Worm (Caenorhabditis elegans) whole organism, L4 larva: Measurements from ENCODE around the gene cdc-73.

Source experiments
- T20F7.1 ChIP-seq: fragments of 200-800 bp; sonication (Bioruptor generic); optimal IDR thresholded peaks from 2 replicates; lab custom pipeline; 2018; ENCODE audit warnings: mild to moderate bottlenecking, missing genetic modification characterization, missing compliant biosample characterization
- aha-1 ChIP-seq: fragments of 150-350 bp; peaks from one replicate; lab custom pipeline; 2014; ENCODE audit warnings: missing biosample characterization, missing genetic modification characterization
- ceh-32 ChIP-seq: sonication (generic microtip); optimal IDR thresholded peaks from 2 replicates; lab custom pipeline; 2016; ENCODE audit warnings: mild to moderate bottlenecking, missing genetic modification characterization, missing compliant biosample characterization; ENCODE audit not compliant: poor library complexity
- ctbp-1 ChIP-seq: fragments of 200-800 bp; sonication (Bioruptor generic); IDR thresholded peaks from 2 replicates; pipeline ENCODE4 v1.3.6; 2022; ENCODE audit warnings: missing genetic modification reagents, missing genetic modification characterization, missing compliant biosample characterization
- daf-16 ChIP-seq, 3 experiments: sonication (generic microtip); optimal IDR thresholded peaks; 2 replicates each; lab custom pipeline; 2016 to 2017; ENCODE audit warnings: missing genetic modification characterization in 3 of 3, missing genetic modification reagents in 3 of 3, mild to moderate bottlenecking in 2 of 3, missing compliant biosample characterization in 2 of 3, missing biosample characterization in 1 of 3, moderate library complexity in 1 of 3
- daf-8 ChIP-seq: fragments of 200-800 bp; sonication (Bioruptor generic); IDR thresholded peaks from 2 replicates; pipeline ENCODE4 v1.3.6; 2022; ENCODE audit warnings: missing genetic modification characterization, missing compliant biosample characterization
- dpl-1 ChIP-seq: fragments of 150-350 bp; optimal IDR thresholded peaks from 2 replicates; lab custom pipeline; 2014; ENCODE audit warnings: missing biosample characterization, missing genetic modification reagents, missing genetic modification characterization
- egl-27 ChIP-seq: sonication (generic microtip); optimal IDR thresholded peaks from 3 replicates; lab custom pipeline; 2017; ENCODE audit warnings: missing biosample characterization, missing genetic modification reagents, missing genetic modification characterization
- egl-43 ChIP-seq: fragments of 200-800 bp; sonication (Bioruptor generic); IDR thresholded peaks from 2 replicates; pipeline ENCODE4 v1.3.6; 2022; ENCODE audit warnings: missing genetic modification reagents, missing genetic modification characterization, missing compliant biosample characterization
- fkh-10 ChIP-seq: fragments of 150-350 bp; optimal IDR thresholded peaks from 2 replicates; lab custom pipeline; 2014; ENCODE audit warnings: missing biosample characterization, missing genetic modification reagents, missing genetic modification characterization
- hif-1 ChIP-seq, 2 experiments: sonication (generic microtip); optimal IDR thresholded peaks; 2 replicates each; lab custom pipeline; 2016 to 2017; ENCODE audit warnings: missing compliant biosample characterization in 2 of 2, missing genetic modification characterization in 2 of 2, missing genetic modification reagents in 2 of 2, missing genotype in 2 of 2, mild to moderate bottlenecking in 1 of 2
- hlh-30 ChIP-seq: sonication (generic microtip); optimal IDR thresholded peaks from 2 replicates; lab custom pipeline; 2017; ENCODE audit warnings: antibody characterized with exemption, mild to moderate bottlenecking, missing genetic modification characterization, missing compliant biosample characterization; ENCODE audit not compliant: insufficient read depth
- lim-7 ChIP-seq: fragments of 200-800 bp; sonication (Bioruptor generic); IDR thresholded peaks from 2 replicates; pipeline ENCODE4 v1.3.6; 2022; ENCODE audit warnings: missing genetic modification characterization, missing compliant biosample characterization
- lir-3 ChIP-seq: sonication (generic microtip); optimal IDR thresholded peaks from 2 replicates; lab custom pipeline; 2016; ENCODE audit warnings: mild to moderate bottlenecking, missing genetic modification characterization, missing compliant biosample characterization
- lsy-2 ChIP-seq, 2 experiments: fragments of 150-350 bp in 1 of 2; sonication (generic microtip) in 1 of 2; optimal IDR thresholded peaks; 2 replicates each; lab custom pipeline; 2014 to 2017; ENCODE audit warnings: missing biosample characterization in 2 of 2, missing genetic modification characterization in 2 of 2
- mdt-29 ChIP-seq: fragments of 200-800 bp; sonication (Bioruptor generic); IDR thresholded peaks from 2 replicates; pipeline ENCODE4 v1.3.6; 2022; ENCODE audit warnings: missing genetic modification reagents, missing genetic modification characterization, missing compliant biosample characterization
- nhr-10 ChIP-seq: fragments of 150-350 bp; optimal IDR thresholded peaks from 2 replicates; lab custom pipeline; 2014; ENCODE audit warnings: missing biosample characterization, missing genetic modification characterization
- nhr-11 ChIP-seq: fragments of 150-350 bp; optimal IDR thresholded peaks from 2 replicates; lab custom pipeline; 2014; ENCODE audit warnings: missing biosample characterization, missing genetic modification characterization
- nhr-28 ChIP-seq: fragments of 150-350 bp; optimal IDR thresholded peaks from 2 replicates; lab custom pipeline; 2014; ENCODE audit warnings: missing biosample characterization, missing genetic modification characterization
- nhr-41 ChIP-seq: fragments of 200-800 bp; sonication (Bioruptor generic); IDR thresholded peaks from 2 replicates; pipeline ENCODE4 v1.3.6; 2022; ENCODE audit warnings: missing genetic modification reagents, missing genetic modification characterization, missing compliant biosample characterization
- nhr-48 ChIP-seq: sonication (generic microtip); optimal IDR thresholded peaks from 2 replicates; lab custom pipeline; 2016; ENCODE audit warnings: mild to moderate bottlenecking, missing genetic modification characterization, missing compliant biosample characterization
- nhr-76 ChIP-seq: fragments of 150-350 bp; optimal IDR thresholded peaks from 2 replicates; lab custom pipeline; 2014; ENCODE audit warnings: missing biosample characterization, missing genetic modification characterization
- nhr-77 ChIP-seq: fragments of 150-350 bp; optimal IDR thresholded peaks from 2 replicates; lab custom pipeline; 2014; ENCODE audit warnings: missing biosample characterization, missing genetic modification characterization
- pqm-1 ChIP-seq: sonication (generic microtip); optimal IDR thresholded peaks from 2 replicates; lab custom pipeline; 2017; ENCODE audit warnings: missing biosample characterization, missing genetic modification characterization
- set-16 ChIP-seq: fragments of 200-800 bp; sonication (Bioruptor generic); IDR thresholded peaks from 2 replicates; pipeline ENCODE4 v1.3.6; 2022; ENCODE audit warnings: missing genetic modification reagents, missing genetic modification characterization, missing compliant biosample characterization
- skn-1 ChIP-seq: fragments of 150-350 bp; optimal IDR thresholded peaks from 2 replicates; lab custom pipeline; 2014; ENCODE audit warnings: missing biosample characterization, missing genetic modification characterization
- spr-3 ChIP-seq: fragments of 200-800 bp; sonication (Bioruptor generic); optimal IDR thresholded peaks from 2 replicates; lab custom pipeline; 2018; ENCODE audit warnings: mild to moderate bottlenecking, missing genetic modification characterization, missing compliant biosample characterization
- unc-62 ChIP-seq, 3 experiments: fragments of 150-350 bp in 1 of 3; sonication (generic microtip); optimal IDR thresholded peaks in 2 of 3; peaks in 1 of 3; 1 replicate in 1 of 3; 2 replicates in 2 of 3; lab custom pipeline; 2014 to 2017; ENCODE audit warnings: missing biosample characterization in 3 of 3, missing genetic modification characterization in 3 of 3, missing genetic modification reagents in 3 of 3, missing genotype in 1 of 3
- zip-11 ChIP-seq: fragments of 200-800 bp; sonication (Bioruptor generic); IDR thresholded peaks from 2 replicates; pipeline ENCODE4 v1.3.6; 2022; ENCODE audit warnings: missing genetic modification characterization, missing compliant biosample characterization
- zip-2 ChIP-seq: fragments of 150-350 bp; optimal IDR thresholded peaks from 2 replicates; lab custom pipeline; 2014; ENCODE audit warnings: missing biosample characterization, missing genetic modification characterization

cdc-73 gene

DNA sequence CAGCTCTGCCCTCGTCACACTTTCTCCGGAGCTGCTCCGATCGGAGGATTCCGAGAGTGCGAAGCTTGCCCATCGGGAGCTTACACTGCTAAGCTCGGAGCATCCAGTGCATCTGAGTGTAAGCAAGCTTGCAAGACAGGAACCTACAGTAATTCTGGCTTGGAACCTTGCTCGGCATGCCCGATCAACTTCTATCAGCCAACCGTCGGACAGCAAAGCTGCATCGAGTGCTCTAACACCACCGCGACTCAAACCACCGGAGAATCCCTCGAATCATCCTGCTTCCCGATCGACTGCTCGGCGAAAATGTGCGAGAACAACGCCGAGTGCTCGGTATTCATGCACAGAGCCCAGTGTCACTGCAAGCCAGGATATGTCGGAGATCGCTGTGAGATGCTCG is 38.2 kb upstream of the cdc-73 start:
- TF ChIP-seq nhr-48 (tag; lab: Kevin White, UChicago) (no peak), zip-11 (GFP tag; lab: Robert Waterston, UW) (no peak), ctbp-1 (no peak), lir-3 (tag; lab: Kevin White, UChicago) (no peak), daf-8 (no peak), ceh-32 (no peak), set-16 (GFP tag; lab: Robert Waterston, UW) (peak; percentile 65), aha-1 (tag; lab: Kevin White, UChicago) (peak; percentile 48), dpl-1 (GFP tag; lab: Kevin White, UChicago) (no peak), skn-1 (tag; lab: Kevin White, UChicago) (no peak), pqm-1 (tag; lab: Kevin White, UChicago) (no peak), nhr-11 (tag; lab: Kevin White, UChicago) (no peak)

DNA sequence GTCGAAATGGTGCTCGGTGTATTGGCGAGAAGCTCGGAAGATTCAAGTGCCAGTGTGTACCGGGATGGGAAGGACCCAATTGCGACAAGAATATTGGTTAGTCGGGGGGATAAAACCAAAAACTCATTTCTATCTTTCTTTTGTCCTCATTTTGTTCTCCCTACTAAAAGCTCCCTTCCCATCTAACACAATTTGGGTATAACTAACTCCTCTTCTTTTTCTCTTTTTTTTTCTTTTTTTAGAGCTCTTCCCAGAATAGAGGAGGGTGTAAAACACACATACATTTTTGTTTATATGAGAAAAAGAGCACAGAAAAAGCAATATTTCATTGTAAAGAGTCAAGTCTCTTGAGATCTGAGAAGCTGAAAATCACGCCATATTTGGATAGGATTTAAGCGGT is 37.2 kb upstream of the cdc-73 start:
- no peak for TF ChIP-seq ctbp-1
- TF ChIP-seq lim-7 = no peak
- TF ChIP-seq nhr-76 = no peak
- TF ChIP-seq T20F7.1 (GFP tag; lab: Kevin White, UChicago) = no peak
- TF ChIP-seq fkh-10 (GFP tag; lab: Kevin White, UChicago) = peak; percentile 60
- TF ChIP-seq zip-2 (tag; lab: Kevin White, UChicago) = no peak

DNA sequence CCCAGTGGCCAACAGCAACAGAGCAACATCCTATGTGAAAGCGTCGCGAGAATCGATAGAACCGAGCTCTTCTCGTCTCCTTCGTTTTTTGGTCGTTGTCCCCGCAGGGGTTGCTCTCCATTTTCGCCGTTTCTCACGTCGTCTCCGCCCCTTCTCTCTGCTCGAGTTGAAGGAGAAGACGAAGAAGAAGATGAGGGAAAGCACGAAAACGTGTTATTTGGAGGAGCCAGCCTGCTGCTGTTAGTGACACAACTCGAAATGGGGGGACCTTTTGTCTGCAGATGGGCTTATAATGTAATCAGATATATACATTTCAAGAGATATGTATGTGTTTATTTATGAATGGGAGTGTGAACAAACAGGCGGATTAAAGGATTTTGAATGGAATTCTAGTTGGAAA is 34.7 kb upstream of the cdc-73 start, which contains the start of gene W02C12.2:
W02C12.2 (minus strand) TSS at position 277 of the 400 bp plus-strand sequence.
- peak in 1 of 2 experiments; percentile 60 for TF ChIP-seq unc-62 (GFP tag; optimal IDR thresholded peaks at IDR 0.05 in 1 of 2; lab: Kevin White, UChicago)
- no peak for TF ChIP-seq unc-62 (tag; optimal IDR thresholded peaks at IDR 0.05; lab: Kevin White, UChicago)
- TF ChIP-seq ctbp-1 = no peak
- TF ChIP-seq T20F7.1 (GFP tag; lab: Kevin White, UChicago) = no peak
- TF ChIP-seq spr-3 (GFP tag; lab: Kevin White, UChicago) = no peak
- peak; percentile 43; the same call in 1 of the 2 replicates for TF ChIP-seq set-16 (GFP tag; lab: Robert Waterston, UW)
- TF ChIP-seq aha-1 (tag; lab: Kevin White, UChicago) = peak; percentile 6
- no peak for TF ChIP-seq egl-27 (tag; lab: Kevin White, UChicago)
- peak in 1 of 2 experiments; percentile 40 for TF ChIP-seq hif-1 (tag; optimal IDR thresholded peaks at IDR 0.05; lab: Kevin White, UChicago)
- 0 out of 2 replicates have a peak, but pooled peaks have one; percentile 35 for TF ChIP-seq egl-43 (GFP tag; lab: Robert Waterston, UW)
- TF ChIP-seq mdt-29 (GFP tag; lab: Robert Waterston, UW) = no peak

DNA sequence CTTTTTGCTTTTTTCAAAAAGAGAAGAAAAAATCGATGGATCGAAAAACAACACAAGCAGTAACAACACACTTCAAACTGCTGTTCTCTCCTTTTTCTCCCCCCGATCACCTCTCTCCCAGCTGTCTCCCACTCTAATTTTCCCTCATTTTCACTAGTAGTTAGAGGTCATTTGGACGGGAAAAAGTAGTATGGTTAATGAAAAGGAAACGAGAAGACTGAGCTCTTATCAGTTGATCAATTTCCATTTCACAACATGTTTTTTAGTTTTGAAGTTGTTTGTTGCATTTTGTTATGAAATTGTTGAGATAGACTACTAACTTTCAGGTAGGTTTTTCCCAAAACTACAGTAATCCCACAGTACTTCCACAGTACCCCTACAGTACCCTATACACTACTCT is 33.9 kb upstream of the cdc-73 start:
- TF ChIP-seq nhr-28 (tag; lab: Kevin White, UChicago) (peak; percentile 65), lsy-2 (tag; optimal IDR thresholded peaks at IDR 0.05; lab: Kevin White, UChicago) (no peak), nhr-10 (tag; lab: Kevin White, UChicago) (no peak), unc-62 (GFP tag; optimal IDR thresholded peaks at IDR 0.05 in 1 of 2; lab: Kevin White, UChicago) (peak in 1 of 2 experiments; percentile 73), unc-62 (tag; optimal IDR thresholded peaks at IDR 0.05; lab: Kevin White, UChicago) (no peak), nhr-77 (tag; lab: Kevin White, UChicago) (peak; percentile 15), pqm-1 (tag; lab: Kevin White, UChicago) (peak; percentile 0), daf-16 (GFP tag; optimal IDR thresholded peaks at IDR 0.05; lab: Kevin White, UChicago) (no peak), daf-16 (tag; optimal IDR thresholded peaks at IDR 0.05; lab: Kevin White, UChicago) (peak; percentile 63)
- TF ChIP-seq, all 104 proteins: peak for 5

DNA sequence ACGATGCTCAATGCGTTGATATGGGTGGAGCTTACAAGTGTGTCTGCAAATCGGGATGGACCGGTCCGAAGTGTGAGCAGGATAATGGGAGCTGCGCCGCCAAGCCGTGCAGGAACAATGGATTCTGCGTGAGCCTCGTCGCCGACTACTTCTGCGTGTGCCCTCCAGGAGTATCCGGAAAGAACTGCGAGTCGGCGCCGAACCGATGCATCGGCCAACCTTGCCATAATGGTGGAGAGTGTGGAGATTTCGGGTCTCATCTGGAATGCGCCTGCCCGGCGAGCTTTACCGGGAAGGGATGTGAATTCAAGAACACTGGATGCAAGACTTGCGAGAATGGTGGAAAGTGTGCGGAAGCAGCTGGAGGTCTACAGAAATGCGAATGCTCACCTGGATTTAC is 32.5 kb upstream of the cdc-73 start:
- peak; percentile 75 for TF ChIP-seq set-16 (GFP tag; lab: Robert Waterston, UW)
- TF ChIP-seq zip-11 (GFP tag; lab: Robert Waterston, UW) = no peak
- no peak for TF ChIP-seq nhr-41 (GFP tag; lab: Robert Waterston, UW)
- TF ChIP-seq hlh-30 (tag; lab: Kevin White, UChicago) = no peak
- TF ChIP-seq unc-62 (GFP tag; optimal IDR thresholded peaks at IDR 0.05 in 1 of 2; lab: Kevin White, UChicago) = peak in 1 of 2 experiments; percentile 7
- no peak for TF ChIP-seq unc-62 (tag; optimal IDR thresholded peaks at IDR 0.05; lab: Kevin White, UChicago)
